Worm (Caenorhabditis elegans) whole organism, L1 larva: Measurements from ENCODE around the gene ZK829.1.

Experiments
- Y116A8C.19 ChIP-seq: sonication (generic microtip); optimal IDR thresholded peaks from 2 replicates; lab custom pipeline; 2016; ENCODE audit warnings: missing compliant biosample characterization, missing genetic modification characterization, borderline replicate concordance
- alr-1 ChIP-seq: fragments of 200-800 bp; sonication (Bioruptor generic); optimal IDR thresholded peaks from 2 replicates; lab custom pipeline; 2018; ENCODE audit warnings: borderline replicate concordance, mild to moderate bottlenecking, missing genetic modification characterization, missing compliant biosample characterization
- ama-1 ChIP-seq: fragments of 150-350 bp; optimal IDR thresholded peaks from 2 replicates; lab custom pipeline; 2014
- blmp-1 ChIP-seq: fragments of 150-350 bp; optimal IDR thresholded peaks from 2 replicates; lab custom pipeline; 2014; ENCODE audit warnings: missing biosample characterization, missing genetic modification characterization
- ceh-63 ChIP-seq: fragments of 200-800 bp; sonication (Bioruptor generic); optimal IDR thresholded peaks from 2 replicates; lab custom pipeline; 2018; ENCODE audit warnings: mild to moderate bottlenecking, missing genetic modification characterization, missing compliant biosample characterization
- ceh-8 ChIP-seq: fragments of 200-800 bp; sonication (Bioruptor generic); optimal IDR thresholded peaks from 2 replicates; lab custom pipeline; 2018; ENCODE audit warnings: mild to moderate bottlenecking, missing genetic modification characterization, moderate library complexity, missing compliant biosample characterization
- ceh-82 ChIP-seq, 3 experiments: fragments of 150-350 bp in 1 of 3; sonication (generic microtip) in 2 of 3; optimal IDR thresholded peaks; 2 replicates each; lab custom pipeline; 2014 to 2017; ENCODE audit warnings: missing biosample characterization in 3 of 3, missing genetic modification characterization in 3 of 3
- ceh-90 ChIP-seq: sonication (generic microtip); optimal IDR thresholded peaks from 2 replicates; lab custom pipeline; 2016; ENCODE audit warnings: missing genetic modification characterization, missing compliant biosample characterization
- efl-3 ChIP-seq: fragments of 200-800 bp; sonication (Bioruptor generic); optimal IDR thresholded peaks from 2 replicates; lab custom pipeline; 2018; ENCODE audit warnings: mild to moderate bottlenecking, missing genetic modification characterization, missing compliant biosample characterization
- egl-13 ChIP-seq: sonication (generic microtip); optimal IDR thresholded peaks from 2 replicates; lab custom pipeline; 2016; ENCODE audit warnings: missing genotype, missing genetic modification reagents, missing genetic modification characterization, missing compliant biosample characterization
- egl-27 ChIP-seq, 2 experiments: fragments of 150-350 bp in 1 of 2; sonication (generic microtip); optimal IDR thresholded peaks; 3 replicates each; lab custom pipeline; 2017 to 2018; ENCODE audit warnings: missing biosample characterization in 2 of 2, missing genetic modification characterization in 2 of 2, missing genetic modification reagents in 2 of 2
- fkh-10 ChIP-seq: sonication (generic microtip); optimal IDR thresholded peaks from 2 replicates; lab custom pipeline; 2017; ENCODE audit warnings: missing biosample characterization, missing genetic modification reagents, missing genetic modification characterization
- fkh-4 ChIP-seq: sonication (generic microtip); optimal IDR thresholded peaks from 2 replicates; lab custom pipeline; 2016; ENCODE audit warnings: missing compliant biosample characterization, missing genetic modification characterization, borderline replicate concordance
- fos-1 ChIP-seq: fragments of 150-350 bp; optimal IDR thresholded peaks from 2 replicates; lab custom pipeline; 2014; ENCODE audit warnings: missing biosample characterization, missing genetic modification characterization
- grh-1 ChIP-seq: fragments of 200-800 bp; sonication (Bioruptor generic); IDR thresholded peaks from 2 replicates; pipeline ENCODE4 v1.3.6; 2022; ENCODE audit warnings: missing genetic modification reagents, missing genetic modification characterization, missing compliant biosample characterization
- hlh-17 ChIP-seq: fragments of 200-800 bp; sonication (Bioruptor generic); optimal IDR thresholded peaks from 2 replicates; lab custom pipeline; 2018; ENCODE audit warnings: missing genetic modification characterization, mild to moderate bottlenecking, missing compliant biosample characterization, moderate library complexity, borderline replicate concordance
- hlh-4 ChIP-seq: sonication (generic microtip); optimal IDR thresholded peaks from 2 replicates; lab custom pipeline; 2016; ENCODE audit warnings: mild to moderate bottlenecking, missing genetic modification characterization, missing compliant biosample characterization
- hpl-2 ChIP-seq: fragments of 150-350 bp; optimal IDR thresholded peaks from 2 replicates; lab custom pipeline; 2014; ENCODE audit warnings: missing biosample characterization, missing genetic modification reagents, missing genetic modification characterization
- isw-1 ChIP-seq: fragments of 200-800 bp; sonication (Bioruptor generic); IDR thresholded peaks from 2 replicates; pipeline ENCODE4 v1.3.6; 2022; ENCODE audit warnings: missing genetic modification characterization, missing compliant biosample characterization
- jun-1 ChIP-seq: fragments of 150-350 bp; optimal IDR thresholded peaks from 2 replicates; lab custom pipeline; 2014; ENCODE audit warnings: missing biosample characterization, missing genetic modification reagents, missing genetic modification characterization
- lin-14 ChIP-seq: fragments of 200-800 bp; sonication (Bioruptor generic); optimal IDR thresholded peaks from 2 replicates; lab custom pipeline; 2018; ENCODE audit warnings: mild to moderate bottlenecking, missing genetic modification characterization, moderate library complexity, missing compliant biosample characterization
- lin-15B ChIP-seq: fragments of 150-350 bp; sonication (generic microtip); optimal IDR thresholded peaks from 3 replicates; lab custom pipeline; 2014; ENCODE audit warnings: missing biosample characterization, missing genetic modification characterization
- lin-39 ChIP-seq: fragments of 150-350 bp; optimal IDR thresholded peaks from 2 replicates; lab custom pipeline; 2014; ENCODE audit warnings: missing biosample characterization, missing genetic modification reagents, missing genetic modification characterization
- lir-3 ChIP-seq: sonication (generic microtip); optimal IDR thresholded peaks from 2 replicates; lab custom pipeline; 2016; ENCODE audit warnings: mild to moderate bottlenecking, missing genetic modification characterization, moderate library complexity, missing compliant biosample characterization; ENCODE audit not compliant: poor library complexity
- mab-9 ChIP-seq: fragments of 200-800 bp; sonication (Bioruptor generic); IDR thresholded peaks from 2 replicates; pipeline ENCODE4 v1.3.6; 2022; ENCODE audit warnings: missing genetic modification reagents, missing genetic modification characterization, missing compliant biosample characterization
- mep-1 ChIP-seq: fragments of 150-350 bp; optimal IDR thresholded peaks from 2 replicates; lab custom pipeline; 2014; ENCODE audit warnings: missing biosample characterization, missing genetic modification characterization
- nhr-11 ChIP-seq: fragments of 150-350 bp; optimal IDR thresholded peaks from 2 replicates; lab custom pipeline; 2014; ENCODE audit warnings: missing biosample characterization, missing genetic modification characterization
- nhr-12 ChIP-seq: sonication (generic microtip); optimal IDR thresholded peaks from 2 replicates; lab custom pipeline; 2017; ENCODE audit warnings: missing biosample characterization, missing genetic modification characterization
- nhr-237 ChIP-seq: fragments of 150-350 bp; optimal IDR thresholded peaks from 2 replicates; lab custom pipeline; 2014; ENCODE audit warnings: missing biosample characterization, missing genetic modification characterization
- nhr-28 ChIP-seq: fragments of 150-350 bp; optimal IDR thresholded peaks from 2 replicates; lab custom pipeline; 2014; ENCODE audit warnings: missing biosample characterization, missing genetic modification characterization
- nhr-71 ChIP-seq: sonication (generic microtip); optimal IDR thresholded peaks from 2 replicates; lab custom pipeline; 2016; ENCODE audit warnings: mild to moderate bottlenecking, missing genetic modification characterization, moderate library complexity, missing compliant biosample characterization
- nhr-76 ChIP-seq: sonication (generic microtip); optimal IDR thresholded peaks from 2 replicates; lab custom pipeline; 2017; ENCODE audit warnings: missing biosample characterization, missing genetic modification characterization
- nhr-77 ChIP-seq: fragments of 150-350 bp; optimal IDR thresholded peaks from 2 replicates; lab custom pipeline; 2014; ENCODE audit warnings: missing biosample characterization, missing genetic modification characterization
- nhr-84 ChIP-seq: sonication (generic microtip); optimal IDR thresholded peaks from 2 replicates; lab custom pipeline; 2017; ENCODE audit warnings: missing biosample characterization, missing genetic modification characterization
- nhr-90 ChIP-seq: sonication (generic microtip); optimal IDR thresholded peaks from 2 replicates; lab custom pipeline; 2016; ENCODE audit warnings: mild to moderate bottlenecking, missing genetic modification characterization, missing compliant biosample characterization; ENCODE audit not compliant: poor library complexity
- pag-3 ChIP-seq: sonication (generic microtip); optimal IDR thresholded peaks from 2 replicates; lab custom pipeline; 2017; ENCODE audit warnings: missing genetic modification characterization, mild to moderate bottlenecking, missing compliant biosample characterization, antibody characterized with exemption, borderline replicate concordance; ENCODE audit not compliant: insufficient read depth
- pax-3 ChIP-seq: fragments of 200-800 bp; sonication (Bioruptor generic); optimal IDR thresholded peaks from 2 replicates; lab custom pipeline; 2018; ENCODE audit warnings: mild to moderate bottlenecking, missing genetic modification characterization, moderate library complexity, missing compliant biosample characterization
- pqm-1 ChIP-seq: sonication (generic microtip); optimal IDR thresholded peaks from 3 replicates; lab custom pipeline; 2017; ENCODE audit warnings: missing biosample characterization, missing genetic modification characterization
- rnt-1 ChIP-seq: sonication (generic microtip); optimal IDR thresholded peaks from 2 replicates; lab custom pipeline; 2016; ENCODE audit warnings: mild to moderate bottlenecking, missing genetic modification characterization, moderate library complexity, missing compliant biosample characterization
- skn-1 ChIP-seq: fragments of 150-350 bp; optimal IDR thresholded peaks from 2 replicates; lab custom pipeline; 2014; ENCODE audit warnings: missing biosample characterization, missing genetic modification characterization
- snpc-4 ChIP-seq: fragments of 150-350 bp; optimal IDR thresholded peaks from 2 replicates; lab custom pipeline; 2014; ENCODE audit warnings: missing biosample characterization, missing genetic modification characterization
- snu-23 ChIP-seq: sonication (generic microtip); optimal IDR thresholded peaks from 2 replicates; lab custom pipeline; 2016; ENCODE audit warnings: missing genetic modification characterization, missing compliant biosample characterization
- sox-4 ChIP-seq: sonication (generic microtip); optimal IDR thresholded peaks from 2 replicates; lab custom pipeline; 2016; ENCODE audit warnings: missing genetic modification characterization, missing compliant biosample characterization
- sptf-1 ChIP-seq: fragments of 150-350 bp; optimal IDR thresholded peaks from 2 replicates; lab custom pipeline; 2014; ENCODE audit warnings: missing biosample characterization, missing genetic modification characterization
- swsn-7 ChIP-seq: sonication (generic microtip); optimal IDR thresholded peaks from 2 replicates; lab custom pipeline; 2016; ENCODE audit warnings: missing genetic modification characterization, missing compliant biosample characterization
- tbx-2 ChIP-seq: sonication (generic microtip); optimal IDR thresholded peaks from 2 replicates; lab custom pipeline; 2016; ENCODE audit warnings: missing genetic modification characterization, missing compliant biosample characterization
- tlp-1 ChIP-seq: fragments of 150-350 bp; optimal IDR thresholded peaks from 2 replicates; lab custom pipeline; 2014; ENCODE audit warnings: missing biosample characterization, missing genetic modification characterization
- unc-130 ChIP-seq: fragments of 150-350 bp; optimal IDR thresholded peaks from 2 replicates; lab custom pipeline; 2017; ENCODE audit warnings: missing biosample characterization, missing genetic modification characterization, inconsistent platforms
- unc-30 ChIP-seq: sonication (generic microtip); optimal IDR thresholded peaks from 2 replicates; lab custom pipeline; 2017; ENCODE audit warnings: missing biosample characterization, missing genetic modification characterization
- unc-86 ChIP-seq: sonication (generic microtip); optimal IDR thresholded peaks from 2 replicates; lab custom pipeline; 2016; ENCODE audit warnings: missing genetic modification characterization, missing compliant biosample characterization
- zip-4 ChIP-seq: fragments of 200-800 bp; sonication (Bioruptor generic); optimal IDR thresholded peaks from 2 replicates; lab custom pipeline; 2018; ENCODE audit warnings: mild to moderate bottlenecking, missing genetic modification characterization, moderate library complexity, missing compliant biosample characterization
- ztf-11 ChIP-seq, 2 experiments: sonication (generic microtip); optimal IDR thresholded peaks; 2 replicates each; lab custom pipeline; 2016 to 2017; ENCODE audit warnings: missing genetic modification characterization in 2 of 2, missing biosample characterization in 1 of 2, missing compliant biosample characterization in 1 of 2
- ztf-4 ChIP-seq: fragments of 150-350 bp; optimal IDR thresholded peaks from 2 replicates; lab custom pipeline; 2014; ENCODE audit warnings: missing biosample characterization, missing genetic modification characterization

Gene ZK829.1

ce11 chrIV:11928388-11928787 is 13.8 kb downstream of the ZK829.1 start (continued):
- TF ChIP-seq lir-3 (tag; lab: Kevin White, UChicago) (no peak), hlh-17 (GFP tag; lab: Kevin White, UChicago) (no peak), nhr-76 (tag; lab: Kevin White, UChicago) (no peak), nhr-71 (peak; percentile 66), nhr-237 (tag; lab: Kevin White, UChicago) (no peak), pqm-1 (tag; lab: Kevin White, UChicago) (no peak), ceh-8 (GFP tag; lab: Kevin White, UChicago) (no peak), zip-4 (GFP tag; lab: Kevin White, UChicago) (no peak), blmp-1 (tag; lab: Kevin White, UChicago) (peak; percentile 19), isw-1 (GFP tag; lab: Robert Waterston, UW) (no peak), fkh-10 (GFP tag; lab: Kevin White, UChicago) (no peak), fkh-4 (no peak), pax-3 (no peak), lin-14 (peak; percentile 41), ceh-63 (GFP tag; lab: Kevin White, UChicago) (no peak), snu-23 (GFP tag; lab: Kevin White, UChicago) (peak; percentile 76), mep-1 (tag; lab: Kevin White, UChicago) (peak; percentile 23), lin-15B (tag; lab: Kevin White, UChicago) (no peak), efl-3 (no peak), alr-1 (tag; lab: Kevin White, UChicago) (no peak), Y116A8C.19 (no peak), snpc-4 (tag; lab: Kevin White, UChicago) (no peak), ztf-4 (tag; lab: Kevin White, UChicago) (no peak), ama-1 (lab: Kevin White, UChicago) (no peak), ztf-11 (tag; optimal IDR thresholded peaks at IDR 0.05; lab: Kevin White, UChicago) (peak in 1 of 2 experiments; percentile 9), nhr-90 (peak; percentile 68), nhr-11 (no peak), sox-4 (tag; lab: Kevin White, UChicago) (no peak), sptf-1 (no peak), tlp-1 (tag; lab: Kevin White, UChicago) (no peak), egl-13 (tag; lab: Kevin White, UChicago) (no peak), unc-86 (tag; lab: Kevin White, UChicago) (no peak), nhr-84 (tag; lab: Kevin White, UChicago) (no peak), pag-3 (tag; lab: Kevin White, UChicago) (no peak), unc-130 (tag; lab: Kevin White, UChicago) (no peak), fos-1 (peak; percentile 49), ceh-90 (tag; lab: Kevin White, UChicago) (no peak), egl-27 (tag; optimal IDR thresholded peaks at IDR 0.05; lab: Kevin White, UChicago) (no peak), lin-39 (tag; lab: Kevin White, UChicago) (no peak), mab-9 (GFP tag; lab: Robert Waterston, UW) (no peak), hpl-2 (GFP tag; lab: Kevin White, UChicago) (no peak), tbx-2 (tag; lab: Kevin White, UChicago) (peak; percentile 15), nhr-28 (tag; lab: Kevin White, UChicago) (no peak), rnt-1 (peak; percentile 83), swsn-7 (tag; lab: Kevin White, UChicago) (peak; percentile 29), nhr-77 (tag; lab: Kevin White, UChicago) (peak; percentile 30), nhr-12 (tag; lab: Kevin White, UChicago) (no peak), skn-1 (peak; percentile 55), grh-1 (GFP tag; lab: Robert Waterston, UW) (peak; percentile 27; the same call in 1 of the 2 replicates), hlh-4 (tag; lab: Kevin White, UChicago) (no peak), jun-1 (tag; lab: Kevin White, UChicago) (peak; percentile 8), unc-30 (tag; lab: Kevin White, UChicago) (no peak), ceh-82 (tag; optimal IDR thresholded peaks at IDR 0.05; lab: Kevin White, UChicago) (peak in 2 of 3 experiments; percentile 27 to 35)
